Fruit fly (Drosophila melanogaster): Measurements from ENCODE around the gene narya.

Gene narya

dm6 chrX:19496808-19497259, 22.0 kb downstream of the narya start (continued):
- no peak for TF ChIP-seq CG10431 (GFP tag; optimal IDR thresholded peaks at IDR 0.05)
- TF ChIP-seq Nf-YA (GFP tag; IDR thresholded peaks at IDR 0.05) = no peak
- TF ChIP-seq CG7963 (GFP tag; IDR thresholded peaks at IDR 0.05; ENCODE audit: partially characterized antibody) = peak; percentile 30; the same call in 1 of the 3 replicates
- TF ChIP-seq ssp (GFP tag; IDR thresholded peaks at IDR 0.05) = peak; percentile 25; the same call in 1 of the 2 replicates
- TF ChIP-seq ind (GFP tag; optimal IDR thresholded peaks at IDR 0.05) = no peak
- TF ChIP-seq row (GFP tag; IDR thresholded peaks at IDR 0.05) = peak; percentile 50; the same call in 2 of the 3 replicates
- TF ChIP-seq CG4730 (GFP tag; IDR thresholded peaks at IDR 0.05) = no peak
- TF ChIP-seq CG17328 (GFP tag; IDR thresholded peaks at IDR 0.05) = no peak
- TF ChIP-seq E2f2 (GFP tag; IDR thresholded peaks at IDR 0.05) = no peak
- no peak for TF ChIP-seq gt (GFP tag; IDR thresholded peaks at IDR 0.05)
- peak; percentile 65; the same call in 1 of the 3 replicates for TF ChIP-seq Opbp (GFP tag; IDR thresholded peaks at IDR 0.05; ENCODE audit: partially characterized antibody)
- TF ChIP-seq insv (GFP tag; optimal IDR thresholded peaks at IDR 0.05) = no peak
- peak; percentile 53; the same call in 1 of the 2 replicates for TF ChIP-seq CG42726 (GFP tag; IDR thresholded peaks at IDR 0.05; ENCODE audit: partially characterized antibody)
- TF ChIP-seq cas (GFP tag; IDR thresholded peaks at IDR 0.05) = no peak
- TF ChIP-seq nau (GFP tag; optimal IDR thresholded peaks at IDR 0.05) = no peak
- TF ChIP-seq CG15696 (tag; optimal IDR thresholded peaks at IDR 0.05) = no peak
- no peak for TF ChIP-seq CG12104 (GFP tag; optimal IDR thresholded peaks at IDR 0.05)
- TF ChIP-seq slou (GFP tag; optimal IDR thresholded peaks at IDR 0.05) = no peak
- TF ChIP-seq tgo (GFP tag; IDR thresholded peaks at IDR 0.05) = no peak
- no peak for TF ChIP-seq CG6254 (GFP tag; optimal IDR thresholded peaks at IDR 0.05)
- no peak for TF ChIP-seq CG12391 (tag; optimal IDR thresholded peaks at IDR 0.05)
- no peak for TF ChIP-seq sc (optimal IDR thresholded peaks at IDR 0.05)
- TF ChIP-seq sc (GFP tag; optimal IDR thresholded peaks at IDR 0.05) = no peak
- no peak for TF ChIP-seq CG1602 (GFP tag; optimal IDR thresholded peaks at IDR 0.05)
- TF ChIP-seq Mrtf (GFP tag; IDR thresholded peaks at IDR 0.05) = no peak
- no peak for TF ChIP-seq toy (GFP tag; IDR thresholded peaks at IDR 0.05)
- TF ChIP-seq CG9609 (GFP tag; optimal IDR thresholded peaks at IDR 0.05) = no peak
- no peak for TF ChIP-seq CG10147 (GFP tag; optimal IDR thresholded peaks at IDR 0.05)
- no peak for TF ChIP-seq dmrt11E (tag; optimal IDR thresholded peaks at IDR 0.05)
- 0 out of 3 replicates have a peak, but pooled peaks have one; percentile 32 for TF ChIP-seq CG14860 (GFP tag; IDR thresholded peaks at IDR 0.05; ENCODE audit: partially characterized antibody)
- no peak for TF ChIP-seq lmd (GFP tag; IDR thresholded peaks at IDR 0.05)
- no peak for TF ChIP-seq GATAe (GFP tag; conservative IDR thresholded peaks at IDR 0.05)
- no peak for TF ChIP-seq CG11085 (GFP tag; IDR thresholded peaks at IDR 0.05)
- no peak for TF ChIP-seq Side (GFP tag; optimal IDR thresholded peaks at IDR 0.05)
- peak; percentile 58; the same call in 1 of the 3 replicates for TF ChIP-seq zen2 (GFP tag; IDR thresholded peaks at IDR 0.05; ENCODE audit: partially characterized antibody)
- TF ChIP-seq prd (optimal IDR thresholded peaks at IDR 0.05) = no peak
- TF ChIP-seq prd (GFP tag; IDR thresholded peaks at IDR 0.05) = no peak
- peak; percentile 28 for TF ChIP-seq CG9797 (GFP tag; optimal IDR thresholded peaks at IDR 0.05)
- no peak for TF ChIP-seq CkIIα-i1 (GFP tag; IDR thresholded peaks at IDR 0.05)
- TF ChIP-seq HLH3B (GFP tag; IDR thresholded peaks at IDR 0.05) = no peak
- no peak for TF ChIP-seq CG15601 (tag; optimal IDR thresholded peaks at IDR 0.05)
- no peak for TF ChIP-seq CG12219 (GFP tag; optimal IDR thresholded peaks at IDR 0.05)
- no peak for TF ChIP-seq CG14667 (GFP tag; IDR thresholded peaks at IDR 0.05)
- no peak for TF ChIP-seq CG11723 (GFP tag; optimal IDR thresholded peaks at IDR 0.05)
- TF ChIP-seq CHES-1-like (GFP tag; optimal IDR thresholded peaks at IDR 0.05) = no peak
